Worm (Caenorhabditis elegans) whole organism, L1 larva: ENCODE results near the gene clec-167.

Experiments
- C16A3.4 ChIP-seq: fragments of 150-350 bp; optimal IDR thresholded peaks from 2 replicates; lab custom pipeline; 2014; ENCODE audit warnings: missing biosample characterization, missing genetic modification characterization
- C34B4.2 ChIP-seq: sonication (generic microtip); optimal IDR thresholded peaks from 2 replicates; lab custom pipeline; 2017; ENCODE audit warnings: mild to moderate bottlenecking, missing genetic modification characterization, missing compliant biosample characterization
- Y116A8C.19 ChIP-seq: sonication (generic microtip); optimal IDR thresholded peaks from 2 replicates; lab custom pipeline; 2016; ENCODE audit warnings: missing compliant biosample characterization, missing genetic modification characterization, borderline replicate concordance
- ceh-63 ChIP-seq: fragments of 200-800 bp; sonication (Bioruptor generic); optimal IDR thresholded peaks from 2 replicates; lab custom pipeline; 2018; ENCODE audit warnings: mild to moderate bottlenecking, missing genetic modification characterization, missing compliant biosample characterization
- ceh-82 ChIP-seq, 3 experiments: fragments of 150-350 bp in 1 of 3; sonication (generic microtip) in 2 of 3; optimal IDR thresholded peaks; 2 replicates each; lab custom pipeline; 2014 to 2017; ENCODE audit warnings: missing biosample characterization in 3 of 3, missing genetic modification characterization in 3 of 3
- ceh-88 ChIP-seq: fragments of 200-800 bp; sonication (Bioruptor generic); IDR thresholded peaks from 2 replicates; pipeline ENCODE4 v1.3.6; 2022; ENCODE audit warnings: missing genetic modification characterization, missing compliant biosample characterization
- ceh-90 ChIP-seq: sonication (generic microtip); optimal IDR thresholded peaks from 2 replicates; lab custom pipeline; 2016; ENCODE audit warnings: missing genetic modification characterization, missing compliant biosample characterization
- dsc-1 ChIP-seq: sonication (generic microtip); optimal IDR thresholded peaks from 2 replicates; lab custom pipeline; 2016; ENCODE audit warnings: mild to moderate bottlenecking, missing genetic modification characterization, missing compliant biosample characterization
- efl-1 ChIP-seq, 4 experiments: fragments of 150-350 bp; optimal IDR thresholded peaks in 3 of 4; peaks in 1 of 4; 1 replicate in 1 of 4; 2 replicates in 3 of 4; lab custom pipeline; 2014; ENCODE audit warnings: missing biosample characterization in 2 of 4, missing genetic modification characterization in 2 of 4, missing genetic modification reagents in 2 of 4
- egl-13 ChIP-seq: sonication (generic microtip); optimal IDR thresholded peaks from 2 replicates; lab custom pipeline; 2016; ENCODE audit warnings: missing genotype, missing genetic modification reagents, missing genetic modification characterization, missing compliant biosample characterization
- egl-27 ChIP-seq, 2 experiments: fragments of 150-350 bp in 1 of 2; sonication (generic microtip); optimal IDR thresholded peaks; 3 replicates each; lab custom pipeline; 2017 to 2018; ENCODE audit warnings: missing biosample characterization in 2 of 2, missing genetic modification characterization in 2 of 2, missing genetic modification reagents in 2 of 2
- elt-2 ChIP-seq: sonication (generic microtip); optimal IDR thresholded peaks from 2 replicates; lab custom pipeline; 2016; ENCODE audit warnings: missing genetic modification characterization, mild to moderate bottlenecking, inconsistent platforms, missing compliant biosample characterization, missing genetic modification reagents
- fkh-10 ChIP-seq: sonication (generic microtip); optimal IDR thresholded peaks from 2 replicates; lab custom pipeline; 2017; ENCODE audit warnings: missing biosample characterization, missing genetic modification reagents, missing genetic modification characterization
- grh-1 ChIP-seq: fragments of 200-800 bp; sonication (Bioruptor generic); IDR thresholded peaks from 2 replicates; pipeline ENCODE4 v1.3.6; 2022; ENCODE audit warnings: missing genetic modification reagents, missing genetic modification characterization, missing compliant biosample characterization
- hlh-4 ChIP-seq: sonication (generic microtip); optimal IDR thresholded peaks from 2 replicates; lab custom pipeline; 2016; ENCODE audit warnings: mild to moderate bottlenecking, missing genetic modification characterization, missing compliant biosample characterization
- isw-1 ChIP-seq: fragments of 200-800 bp; sonication (Bioruptor generic); IDR thresholded peaks from 2 replicates; pipeline ENCODE4 v1.3.6; 2022; ENCODE audit warnings: missing genetic modification characterization, missing compliant biosample characterization
- lin-14 ChIP-seq: fragments of 200-800 bp; sonication (Bioruptor generic); optimal IDR thresholded peaks from 2 replicates; lab custom pipeline; 2018; ENCODE audit warnings: mild to moderate bottlenecking, missing genetic modification characterization, moderate library complexity, missing compliant biosample characterization
- lin-35 ChIP-seq, 2 experiments: fragments of 150-350 bp; optimal IDR thresholded peaks; 2 replicates each; lab custom pipeline; 2014; ENCODE audit warnings: missing biosample characterization in 2 of 2, missing genetic modification characterization in 2 of 2, missing genetic modification reagents in 2 of 2
- lsy-2 ChIP-seq, 2 experiments: fragments of 150-350 bp; optimal IDR thresholded peaks; 2 replicates each; lab custom pipeline; 2014; ENCODE audit warnings: missing biosample characterization in 2 of 2, missing genetic modification characterization in 2 of 2
- mef-2 ChIP-seq: fragments of 150-350 bp; optimal IDR thresholded peaks from 2 replicates; lab custom pipeline; 2014; ENCODE audit warnings: missing biosample characterization, missing genetic modification characterization
- nhr-11 ChIP-seq: fragments of 150-350 bp; optimal IDR thresholded peaks from 2 replicates; lab custom pipeline; 2014; ENCODE audit warnings: missing biosample characterization, missing genetic modification characterization
- nhr-12 ChIP-seq: sonication (generic microtip); optimal IDR thresholded peaks from 2 replicates; lab custom pipeline; 2017; ENCODE audit warnings: missing biosample characterization, missing genetic modification characterization
- nhr-71 ChIP-seq: sonication (generic microtip); optimal IDR thresholded peaks from 2 replicates; lab custom pipeline; 2016; ENCODE audit warnings: mild to moderate bottlenecking, missing genetic modification characterization, moderate library complexity, missing compliant biosample characterization
- nhr-76 ChIP-seq: sonication (generic microtip); optimal IDR thresholded peaks from 2 replicates; lab custom pipeline; 2017; ENCODE audit warnings: missing biosample characterization, missing genetic modification characterization
- nhr-77 ChIP-seq: fragments of 150-350 bp; optimal IDR thresholded peaks from 2 replicates; lab custom pipeline; 2014; ENCODE audit warnings: missing biosample characterization, missing genetic modification characterization
- nhr-84 ChIP-seq: sonication (generic microtip); optimal IDR thresholded peaks from 2 replicates; lab custom pipeline; 2017; ENCODE audit warnings: missing biosample characterization, missing genetic modification characterization
- nhr-90 ChIP-seq: sonication (generic microtip); optimal IDR thresholded peaks from 2 replicates; lab custom pipeline; 2016; ENCODE audit warnings: mild to moderate bottlenecking, missing genetic modification characterization, missing compliant biosample characterization; ENCODE audit not compliant: poor library complexity
- pag-3 ChIP-seq: sonication (generic microtip); optimal IDR thresholded peaks from 2 replicates; lab custom pipeline; 2017; ENCODE audit warnings: missing genetic modification characterization, mild to moderate bottlenecking, missing compliant biosample characterization, antibody characterized with exemption, borderline replicate concordance; ENCODE audit not compliant: insufficient read depth
- pax-3 ChIP-seq: fragments of 200-800 bp; sonication (Bioruptor generic); optimal IDR thresholded peaks from 2 replicates; lab custom pipeline; 2018; ENCODE audit warnings: mild to moderate bottlenecking, missing genetic modification characterization, moderate library complexity, missing compliant biosample characterization
- pqm-1 ChIP-seq: sonication (generic microtip); optimal IDR thresholded peaks from 3 replicates; lab custom pipeline; 2017; ENCODE audit warnings: missing biosample characterization, missing genetic modification characterization
- rnt-1 ChIP-seq: sonication (generic microtip); optimal IDR thresholded peaks from 2 replicates; lab custom pipeline; 2016; ENCODE audit warnings: mild to moderate bottlenecking, missing genetic modification characterization, moderate library complexity, missing compliant biosample characterization
- skn-1 ChIP-seq: fragments of 150-350 bp; optimal IDR thresholded peaks from 2 replicates; lab custom pipeline; 2014; ENCODE audit warnings: missing biosample characterization, missing genetic modification characterization
- snu-23 ChIP-seq: sonication (generic microtip); optimal IDR thresholded peaks from 2 replicates; lab custom pipeline; 2016; ENCODE audit warnings: missing genetic modification characterization, missing compliant biosample characterization
- sox-4 ChIP-seq: sonication (generic microtip); optimal IDR thresholded peaks from 2 replicates; lab custom pipeline; 2016; ENCODE audit warnings: missing genetic modification characterization, missing compliant biosample characterization
- sup-37 ChIP-seq: fragments of 200-800 bp; sonication (Bioruptor generic); optimal IDR thresholded peaks from 2 replicates; lab custom pipeline; 2018; ENCODE audit warnings: mild to moderate bottlenecking, missing genetic modification characterization, missing compliant biosample characterization
- tbx-2 ChIP-seq: sonication (generic microtip); optimal IDR thresholded peaks from 2 replicates; lab custom pipeline; 2016; ENCODE audit warnings: missing genetic modification characterization, missing compliant biosample characterization
- tlp-1 ChIP-seq: fragments of 150-350 bp; optimal IDR thresholded peaks from 2 replicates; lab custom pipeline; 2014; ENCODE audit warnings: missing biosample characterization, missing genetic modification characterization
- unc-30 ChIP-seq: sonication (generic microtip); optimal IDR thresholded peaks from 2 replicates; lab custom pipeline; 2017; ENCODE audit warnings: missing biosample characterization, missing genetic modification characterization
- unc-98 ChIP-seq: fragments of 200-800 bp; sonication (Bioruptor generic); IDR thresholded peaks from 2 replicates; pipeline ENCODE4 v1.3.6; 2022; ENCODE audit warnings: missing genetic modification characterization, missing compliant biosample characterization

clec-167 gene

DNA sequence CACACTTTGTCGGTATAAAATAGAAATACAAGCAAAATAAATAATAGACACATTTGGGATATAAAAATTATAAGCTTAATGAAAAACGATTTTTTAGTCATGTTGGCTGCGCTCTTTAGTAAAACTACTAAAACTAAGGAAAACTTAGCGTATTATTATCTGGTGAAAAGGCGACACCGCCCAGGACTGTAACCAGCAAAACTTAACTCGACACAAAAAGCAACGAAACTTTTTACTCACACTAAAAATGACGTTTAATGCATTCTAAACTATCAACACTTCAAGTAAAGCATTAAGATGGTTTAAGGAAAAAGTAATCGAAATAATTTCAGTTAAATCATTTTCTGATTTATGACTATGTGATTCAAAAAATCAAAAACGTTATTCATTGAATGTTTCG is at the start of gene clec-167:
clec-167 (minus strand) TSS at position 101 of the 400 bp plus-strand sequence.
- TF ChIP-seq lin-35 (GFP tag; optimal IDR thresholded peaks at IDR 0.05; lab: Kevin White, UChicago) = no peak
- TF ChIP-seq lsy-2 (tag; optimal IDR thresholded peaks at IDR 0.05; lab: Kevin White, UChicago) = no peak
- TF ChIP-seq nhr-84 = no peak
- TF ChIP-seq snu-23 (GFP tag; lab: Kevin White, UChicago) = no peak
- no peak for TF ChIP-seq ceh-88
- TF ChIP-seq, all 84 proteins: peak for 0

DNA sequence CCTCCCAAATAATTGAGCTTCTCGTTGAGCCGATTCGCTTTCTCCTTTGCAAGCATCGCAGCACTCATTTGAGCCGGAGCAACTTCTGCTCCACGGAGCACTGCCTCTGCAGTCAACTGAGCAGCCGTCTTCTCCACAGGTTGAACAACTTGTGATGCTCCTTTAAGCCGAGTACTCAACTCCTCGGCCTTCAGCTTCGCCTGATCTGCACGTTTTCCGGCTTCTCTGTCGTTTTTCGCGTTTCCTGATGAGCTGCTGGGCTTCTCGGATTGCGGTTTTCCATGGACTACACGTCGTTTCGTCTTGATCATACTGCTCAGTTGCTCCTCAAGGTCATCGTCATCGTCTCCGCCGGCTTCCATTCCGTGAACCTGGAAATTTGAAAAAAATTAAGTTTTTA is 43.5 kb upstream of the clec-167 start:
- TF ChIP-seq nhr-12 (tag; lab: Kevin White, UChicago) (no peak), rnt-1 (tag; lab: Kevin White, UChicago) (no peak), pag-3 (tag; lab: Kevin White, UChicago) (no peak), sup-37 (GFP tag; lab: Kevin White, UChicago) (no peak), nhr-71 (no peak), skn-1 (tag; lab: Kevin White, UChicago) (no peak), elt-2 (tag; lab: Kevin White, UChicago) (no peak), egl-13 (no peak), ceh-82 (tag; optimal IDR thresholded peaks at IDR 0.05; lab: Kevin White, UChicago) (no peak), tlp-1 (no peak), hlh-4 (tag; lab: Kevin White, UChicago) (no peak), Y116A8C.19 (tag; lab: Kevin White, UChicago) (no peak), lin-14 (GFP tag; lab: Kevin White, UChicago) (no peak), unc-98 (GFP tag; lab: Robert Waterston, UW) (no peak), tbx-2 (tag; lab: Kevin White, UChicago) (no peak), unc-30 (tag; lab: Kevin White, UChicago) (no peak), nhr-76 (tag; lab: Kevin White, UChicago) (no peak), nhr-11 (tag; lab: Kevin White, UChicago) (no peak), pax-3 (no peak)

DNA sequence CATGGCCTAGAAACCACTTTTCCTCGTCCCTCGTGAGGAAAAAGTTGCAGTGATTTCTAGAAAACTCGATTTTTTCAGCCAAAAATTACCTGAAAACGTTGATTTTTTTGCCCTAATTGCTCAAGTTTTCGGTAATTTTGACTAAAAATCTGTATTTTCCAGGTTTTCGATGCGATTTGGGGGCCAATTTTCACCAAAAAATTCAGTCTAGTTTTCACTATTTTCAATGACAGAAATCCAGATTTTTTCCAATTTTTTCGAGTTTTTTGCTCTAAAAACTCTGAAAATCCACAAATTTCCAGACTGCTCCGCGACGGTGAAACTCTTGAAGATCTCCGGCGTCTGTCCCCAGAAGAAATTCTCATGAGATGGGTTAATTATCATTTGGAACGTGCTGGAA is 33.8 kb upstream of the clec-167 start, which contains the start of gene plst-1:
plst-1 (plus strand) TSS at position 301 of the 400 bp plus-strand sequence.
- TF ChIP-seq grh-1 (GFP tag; lab: Robert Waterston, UW) = no peak
- TF ChIP-seq isw-1 (GFP tag; lab: Robert Waterston, UW) = no peak
- TF ChIP-seq mef-2 (tag; lab: Kevin White, UChicago) = no peak
- TF ChIP-seq C34B4.2 (tag; lab: Kevin White, UChicago) = no peak
- no peak for TF ChIP-seq fkh-10
- no peak for TF ChIP-seq egl-27 (tag; optimal IDR thresholded peaks at IDR 0.05; lab: Kevin White, UChicago)
- TF ChIP-seq ceh-63 (GFP tag; lab: Kevin White, UChicago) = no peak
- TF ChIP-seq nhr-90 (tag; lab: Kevin White, UChicago) = no peak
- no peak for TF ChIP-seq C16A3.4
- TF ChIP-seq pqm-1 (tag; lab: Kevin White, UChicago) = no peak
- TF ChIP-seq ceh-90 (tag; lab: Kevin White, UChicago) = no peak
- no peak for TF ChIP-seq nhr-77
- no peak for TF ChIP-seq hlh-4 (tag; lab: Kevin White, UChicago)
- no peak for TF ChIP-seq sup-37 (GFP tag; lab: Kevin White, UChicago)
- TF ChIP-seq dsc-1 (tag; lab: Kevin White, UChicago) = no peak
- no peak for TF ChIP-seq nhr-76 (tag; lab: Kevin White, UChicago)
- TF ChIP-seq efl-1 (optimal IDR thresholded peaks at IDR 0.05; lab: Kevin White, UChicago) = no peak
- TF ChIP-seq efl-1 (GFP tag; optimal IDR thresholded peaks at IDR 0.05 in 1 of 2; lab: Kevin White, UChicago) = no peak
- no peak for TF ChIP-seq lin-14 (GFP tag; lab: Kevin White, UChicago)
- no peak for TF ChIP-seq sox-4 (tag; lab: Kevin White, UChicago)
- TF ChIP-seq pag-3 (tag; lab: Kevin White, UChicago) = no peak
- TF ChIP-seq, all 84 proteins: peak for 0
